Fruit fly (Drosophila melanogaster) whole organism, embryonic: ENCODE results near the gene Ten-m.

Experiments
- Adf1 ChIP-seq: fragments of 200-800 bp; sonication (Bioruptor generic); IDR thresholded peaks from 2 replicates; pipeline ENCODE4 v1.3.6; 2022; ENCODE audit warnings: missing biosample characterization, missing genetic modification characterization
- Awh ChIP-seq: fragments of 200-800 bp; sonication (Bioruptor generic); IDR thresholded peaks from 2 replicates; pipeline ENCODE4, ENCODE4 v1.3.6; 2022; ENCODE audit warnings: missing biosample characterization, missing genetic modification characterization
- C15 ChIP-seq: fragments of 200-800 bp; sonication (Bioruptor generic); IDR thresholded peaks from 3 replicates; pipeline ENCODE4 v1.3.6; 2022; ENCODE audit warnings: missing biosample characterization, missing genetic modification characterization
- CG10321 ChIP-seq: fragments of 200-800 bp; sonication (Bioruptor generic); IDR thresholded peaks from 2 replicates; pipeline ENCODE4 v1.3.6; 2022; ENCODE audit warnings: missing biosample characterization, missing genetic modification characterization
- CG12104 ChIP-seq: fragments of 200-800 bp; sonication (Bioruptor generic); optimal IDR thresholded peaks from 3 replicates; lab custom pipeline; 2016; ENCODE audit warnings: missing biosample characterization, missing genetic modification characterization
- CG1647 ChIP-seq: fragments of 200-800 bp; sonication (Bioruptor generic); optimal IDR thresholded peaks from 3 replicates; lab custom pipeline; 2016; ENCODE audit warnings: missing biosample characterization, missing genetic modification characterization
- CG1792 ChIP-seq: fragments of 200-800 bp; sonication (Bioruptor generic); optimal IDR thresholded peaks from 2 replicates; lab custom pipeline; 2016; ENCODE audit warnings: missing biosample characterization, missing genetic modification characterization
- CG2199 ChIP-seq: fragments of 200-800 bp; sonication (Bioruptor generic); IDR thresholded peaks from 3 replicates; pipeline ENCODE4 v1.3.6; 2022; ENCODE audit warnings: missing biosample characterization, missing genetic modification characterization
- CG30431 ChIP-seq: fragments of 200-800 bp; sonication (Bioruptor generic); optimal IDR thresholded peaks from 2 replicates; lab custom pipeline; 2017; ENCODE audit warnings: missing biosample characterization, missing genetic modification characterization
- CG33557 ChIP-seq: fragments of 200-800 bp; sonication (Bioruptor generic); optimal IDR thresholded peaks from 2 replicates; lab custom pipeline; 2019; ENCODE audit warnings: missing biosample characterization, mild to moderate bottlenecking, missing genetic modification characterization, moderate library complexity
- CG34224 ChIP-seq: fragments of 200-800 bp; sonication (Bioruptor generic); IDR thresholded peaks from 3 replicates; pipeline ENCODE4 v1.3.6; 2022; ENCODE audit warnings: missing biosample characterization, missing genetic modification characterization; ENCODE audit not compliant: partially characterized antibody
- CG3726 ChIP-seq: fragments of 200-800 bp; sonication (Bioruptor generic); IDR thresholded peaks from 3 replicates; pipeline ENCODE4, ENCODE4 v1.3.6; 2022; ENCODE audit warnings: missing biosample characterization, missing genetic modification characterization
- CG6765 ChIP-seq: fragments of 200-800 bp; sonication (Bioruptor generic); optimal IDR thresholded peaks from 3 replicates; lab custom pipeline; 2017; ENCODE audit warnings: missing biosample characterization, mild to moderate bottlenecking, missing genetic modification characterization
- CG6791 ChIP-seq: fragments of 200-800 bp; sonication (Bioruptor generic); IDR thresholded peaks from 3 replicates; pipeline ENCODE4 v1.3.6; 2022; ENCODE audit warnings: missing biosample characterization, missing genetic modification characterization; ENCODE audit not compliant: partially characterized antibody
- CG6854 ChIP-seq: fragments of 200-800 bp; sonication (Bioruptor generic); optimal IDR thresholded peaks from 3 replicates; lab custom pipeline; 2017; ENCODE audit warnings: missing biosample characterization, mild to moderate bottlenecking, missing genetic modification characterization
- CG7928 ChIP-seq: fragments of 200-800 bp; sonication (Bioruptor generic); optimal IDR thresholded peaks from 2 replicates; lab custom pipeline; 2017; ENCODE audit warnings: missing biosample characterization, mild to moderate bottlenecking, missing genetic modification characterization
- CG7963 ChIP-seq: fragments of 200-800 bp; sonication (Bioruptor generic); IDR thresholded peaks from 3 replicates; pipeline ENCODE4 v1.3.6; 2022; ENCODE audit warnings: missing biosample characterization, missing genetic modification characterization; ENCODE audit not compliant: partially characterized antibody
- CG8478 ChIP-seq: fragments of >200 bp; optimal IDR thresholded peaks from 2 replicates; lab custom pipeline; 2018
- Chrac-16 ChIP-seq: fragments of 200-800 bp; sonication (Bioruptor generic); optimal IDR thresholded peaks from 3 replicates; lab custom pipeline; 2016; ENCODE audit warnings: missing biosample characterization, missing genetic modification characterization
- CkIIα-i1 ChIP-seq: fragments of 200-800 bp; sonication (Bioruptor generic); IDR thresholded peaks from 2 replicates; pipeline ENCODE4 v1.3.6; 2022; ENCODE audit warnings: missing biosample characterization, missing genetic modification characterization
- D ChIP-seq, 2 experiments: fragments of 200-800 bp in 1 of 2; fragments of >200 bp in 1 of 2; sonication (Bioruptor generic) in 1 of 2; optimal IDR thresholded peaks; 2 replicates in 1 of 2; 3 replicates in 1 of 2; lab custom pipeline; 2017; ENCODE audit warnings: mild to moderate bottlenecking in 1 of 2, missing biosample characterization in 1 of 2, missing genetic modification characterization in 1 of 2, missing genetic modification reagents in 1 of 2
- D19A ChIP-seq: fragments of 200-800 bp; optimal IDR thresholded peaks from 3 replicates; lab custom pipeline; 2019; ENCODE audit warnings: missing biosample characterization, mild to moderate bottlenecking, missing genetic modification characterization, moderate library complexity
- E2f1 ChIP-seq: fragments of 200-800 bp; sonication (Bioruptor generic); IDR thresholded peaks from 2 replicates; pipeline ENCODE4 v1.3.6; 2022; ENCODE audit warnings: missing biosample characterization, missing genetic modification characterization
- E2f2 ChIP-seq: fragments of 200-800 bp; sonication (Bioruptor generic); IDR thresholded peaks from 2 replicates; pipeline ENCODE4 v1.3.6; 2022; ENCODE audit warnings: missing biosample characterization, missing genetic modification characterization
- Jarid2 ChIP-seq: fragments of 200-800 bp; sonication (Bioruptor generic); optimal IDR thresholded peaks from 3 replicates; lab custom pipeline; 2017; ENCODE audit warnings: mild to moderate bottlenecking, missing biosample characterization, missing genetic modification reagents, missing genetic modification characterization
- Med ChIP-seq: fragments of 200-800 bp; sonication (Bioruptor generic); peaks from one replicate; lab custom pipeline; 2016; ENCODE audit warnings: missing biosample characterization, missing genetic modification characterization, mild to moderate bottlenecking, inconsistent platforms, moderate library complexity
- Meics ChIP-seq: fragments of 200-800 bp; sonication (Bioruptor generic); optimal IDR thresholded peaks from 2 replicates; lab custom pipeline; 2017; ENCODE audit warnings: missing biosample characterization, mild to moderate bottlenecking, missing genetic modification characterization
- Poxn ChIP-seq: fragments of 200-800 bp; sonication (Bioruptor generic); IDR thresholded peaks from 2 replicates; pipeline ENCODE4 v1.3.6; 2022; ENCODE audit warnings: missing biosample characterization, missing genetic modification characterization
- Tbp ChIP-seq: fragments of >200 bp; optimal IDR thresholded peaks from 2 replicates; lab custom pipeline; 2018; ENCODE audit warnings: missing biosample characterization, missing genetic modification characterization
- Trl ChIP-seq, 3 experiments: fragments of >200 bp in 2 of 3; fragments of 200-800 bp in 1 of 3; sonication (Bioruptor generic) in 1 of 3; optimal IDR thresholded peaks; 2 replicates in 1 of 3; 3 replicates in 2 of 3; lab custom pipeline; 2016 to 2017; ENCODE audit warnings: missing biosample characterization in 1 of 3, missing genetic modification characterization in 1 of 3
- Xrp1 ChIP-seq: fragments of 200-800 bp; sonication (Bioruptor generic); IDR thresholded peaks from 2 replicates; pipeline ENCODE4 v1.3.6; 2022; ENCODE audit warnings: missing biosample characterization, missing genetic modification characterization
- ase ChIP-seq: fragments of 200-800 bp; sonication (Bioruptor generic); IDR thresholded peaks from 3 replicates; pipeline ENCODE4 v1.3.6; 2022; ENCODE audit warnings: missing biosample characterization, missing genetic modification characterization
- az2 ChIP-seq: fragments of 200-800 bp; sonication (Bioruptor generic); optimal IDR thresholded peaks from 3 replicates; lab custom pipeline; 2016; ENCODE audit warnings: missing biosample characterization, missing genetic modification characterization
- cato ChIP-seq: fragments of 200-800 bp; sonication (Bioruptor generic); optimal IDR thresholded peaks from 2 replicates; lab custom pipeline; 2016; ENCODE audit warnings: missing biosample characterization, missing genetic modification characterization, borderline replicate concordance
- chinmo ChIP-seq: fragments of 200-800 bp; sonication (Bioruptor generic); IDR thresholded peaks from 4 replicates; pipeline ENCODE4 v1.3.6; 2022; ENCODE audit warnings: missing biosample characterization, missing genetic modification characterization; ENCODE audit not compliant: partially characterized antibody
- crp ChIP-seq, 2 experiments: fragments of 200-800 bp; sonication (Bioruptor generic); optimal IDR thresholded peaks; 2 replicates in 1 of 2; 3 replicates in 1 of 2; lab custom pipeline; 2017; ENCODE audit warnings: missing biosample characterization in 2 of 2, missing genetic modification characterization in 2 of 2, mild to moderate bottlenecking in 1 of 2, moderate library complexity in 1 of 2
- dmrt11E ChIP-seq: fragments of 200-800 bp; sonication (Bioruptor generic); optimal IDR thresholded peaks from 3 replicates; lab custom pipeline; 2018; ENCODE audit warnings: missing biosample characterization, mild to moderate bottlenecking, missing genetic modification characterization, moderate library complexity
- exex ChIP-seq: fragments of 200-800 bp; sonication (Bioruptor generic); optimal IDR thresholded peaks from 4 replicates; lab custom pipeline; 2018; ENCODE audit warnings: missing biosample characterization, mild to moderate bottlenecking, missing genetic modification characterization, moderate library complexity
- fd102C ChIP-seq: fragments of 200-800 bp; sonication (Bioruptor generic); optimal IDR thresholded peaks from 2 replicates; lab custom pipeline; 2018; ENCODE audit warnings: missing biosample characterization, mild to moderate bottlenecking, missing genetic modification characterization, moderate library complexity
- fru ChIP-seq: fragments of >200 bp; optimal IDR thresholded peaks from 2 replicates; lab custom pipeline; 2017
- maf-S ChIP-seq: fragments of 200-800 bp; sonication (Bioruptor generic); optimal IDR thresholded peaks from 2 replicates; lab custom pipeline; 2016; ENCODE audit warnings: missing biosample characterization, missing genetic modification characterization
- org-1 ChIP-seq: fragments of 200-800 bp; sonication (Bioruptor generic); optimal IDR thresholded peaks from 2 replicates; lab custom pipeline; 2017; ENCODE audit warnings: missing biosample characterization, missing genetic modification characterization
- otp ChIP-seq: fragments of 200-800 bp; sonication (Bioruptor generic); IDR thresholded peaks from 3 replicates; pipeline ENCODE4, ENCODE4 v1.3.6; 2022; ENCODE audit warnings: missing biosample characterization, missing genetic modification characterization
- pfk ChIP-seq: fragments of 200-800 bp; sonication (Bioruptor generic); optimal IDR thresholded peaks from 2 replicates; lab custom pipeline; 2018; ENCODE audit warnings: missing biosample characterization, mild to moderate bottlenecking, missing genetic modification characterization, moderate library complexity
- ro ChIP-seq: fragments of 200-800 bp; sonication (Bioruptor generic); IDR thresholded peaks from 2 replicates; pipeline ENCODE4 v1.3.6; 2022; ENCODE audit warnings: missing biosample characterization, missing genetic modification characterization
- sima ChIP-seq: fragments of 200-800 bp; sonication (Bioruptor generic); optimal IDR thresholded peaks from 2 replicates; lab custom pipeline; 2016; ENCODE audit warnings: missing biosample characterization, missing genetic modification characterization
- sr ChIP-seq: fragments of 200-800 bp; sonication (Bioruptor generic); IDR thresholded peaks from 3 replicates; pipeline ENCODE4 v1.3.6; 2022; ENCODE audit warnings: missing biosample characterization, missing genetic modification characterization
- tio ChIP-seq: fragments of 200-800 bp; sonication (Bioruptor generic); optimal IDR thresholded peaks from 2 replicates; lab custom pipeline; 2017; ENCODE audit warnings: missing biosample characterization, missing genetic modification characterization, inconsistent platforms
- tup ChIP-seq: fragments of 200-800 bp; sonication (Bioruptor generic); optimal IDR thresholded peaks from 2 replicates; lab custom pipeline; 2016; ENCODE audit warnings: missing biosample characterization, mild to moderate bottlenecking, missing genetic modification characterization, moderate library complexity
- yki ChIP-seq: fragments of >200 bp; optimal IDR thresholded peaks from 3 replicates; lab custom pipeline; 2018

Ten-m gene

dm6 chr3L:22273529-22274301 lies 133.9 kb downstream of the Ten-m start, which contains the start of gene Srpk79D (continued):
- TF ChIP-seq chinmo (0 out of 4 replicates have a peak, but pooled peaks have one; percentile 48), CG6765 (GFP tag; lab: Kevin White, UChicago) (no peak), sr (GFP tag; lab: Robert Waterston, UW) (no peak), tup (GFP tag; lab: Kevin White, UChicago) (no peak), D (optimal IDR thresholded peaks at IDR 0.05; lab: Kevin White, UChicago) (no peak), D (GFP tag; optimal IDR thresholded peaks at IDR 0.05; lab: Kevin White, UChicago) (no peak), fru (lab: Kevin White, UChicago) (no peak), Xrp1 (GFP tag; lab: Robert Waterston, UW) (peak; percentile 24; the same call in 1 of the 2 replicates), C15 (GFP tag; lab: Robert Waterston, UW) (no peak), crp (GFP tag; optimal IDR thresholded peaks at IDR 0.05; lab: Kevin White, UChicago) (peak in 1 of 2 experiments; percentile 40), CG6791 (no peak), az2 (GFP tag; lab: Kevin White, UChicago) (no peak), CG33557 (GFP tag; lab: Kevin White, UChicago) (no peak), org-1 (no peak), Jarid2 (GFP tag; lab: Kevin White, UChicago) (no peak), cato (GFP tag; lab: Kevin White, UChicago) (no peak), dmrt11E (tag; lab: Kevin White, UChicago) (no peak), CG1792 (no peak), CG7928 (GFP tag; lab: Kevin White, UChicago) (no peak), CG1647 (GFP tag; lab: Kevin White, UChicago) (no peak), E2f1 (no peak), Meics (GFP tag; lab: Kevin White, UChicago) (no peak), Awh (no peak), CG7963 (GFP tag; lab: Robert Waterston, UW) (no peak), fd102C (no peak), CG3726 (no peak), Poxn (GFP tag; lab: Robert Waterston, UW) (no peak), sima (GFP tag; lab: Kevin White, UChicago) (no peak), CkIIα-i1 (GFP tag; lab: Robert Waterston, UW) (no peak), exex (tag; lab: Kevin White, UChicago) (no peak), pfk (GFP tag; lab: Kevin White, UChicago) (no peak), Adf1 (GFP tag; lab: Robert Waterston, UW) (no peak), Trl (optimal IDR thresholded peaks at IDR 0.05; lab: Kevin White, UChicago) (no peak), Trl (GFP tag; optimal IDR thresholded peaks at IDR 0.05; lab: Kevin White, UChicago) (no peak), D19A (tag; lab: Kevin White, UChicago) (peak; percentile 94), maf-S (GFP tag; lab: Kevin White, UChicago) (no peak), CG12104 (GFP tag; lab: Kevin White, UChicago) (no peak), Chrac-16 (no peak), ase (no peak), CG10321 (GFP tag; lab: Robert Waterston, UW) (no peak), CG2199 (GFP tag; lab: Robert Waterston, UW) (no peak), ro (GFP tag; lab: Robert Waterston, UW) (no peak), Med (GFP tag; lab: Kevin White, UChicago) (peak; percentile 77), otp (GFP tag; lab: Robert Waterston, UW) (no peak), CG34224 (GFP tag; lab: Robert Waterston, UW) (no peak), E2f2 (no peak), CG30431 (no peak), Tbp (no peak), yki (lab: Kevin White, UChicago) (no peak), CG6854 (no peak), tio (GFP tag; lab: Kevin White, UChicago) (no peak), CG8478 (lab: Kevin White, UChicago) (no peak)
